Fruit fly (Drosophila melanogaster) whole organism, embryonic: ENCODE measurements around the gene CG46311.

Experiments used
- Antp ChIP-seq: fragments of 200-800 bp; sonication (Bioruptor generic); optimal IDR thresholded peaks from 3 replicates; lab custom pipeline; 2016; ENCODE audit warnings: missing biosample characterization, missing genetic modification characterization
- B-H2 ChIP-seq: fragments of 200-800 bp; sonication (Bioruptor generic); optimal IDR thresholded peaks from 2 replicates; lab custom pipeline; 2018; ENCODE audit warnings: missing biosample characterization, mild to moderate bottlenecking, missing genetic modification characterization
- CG11093 ChIP-seq: fragments of 200-800 bp; sonication (Bioruptor generic); IDR thresholded peaks from 3 replicates; pipeline ENCODE4 v1.3.6; 2022; ENCODE audit warnings: missing biosample characterization, missing genetic modification characterization
- CG11504 ChIP-seq: fragments of 200-800 bp; sonication (Bioruptor generic); optimal IDR thresholded peaks from 3 replicates; lab custom pipeline; 2019; ENCODE audit warnings: missing biosample characterization, mild to moderate bottlenecking, missing genetic modification characterization, moderate library complexity
- CG1233 ChIP-seq: fragments of 200-800 bp; sonication (Bioruptor generic); optimal IDR thresholded peaks from 4 replicates; lab custom pipeline; 2018; ENCODE audit warnings: missing biosample characterization, mild to moderate bottlenecking, missing genetic modification characterization
- CG13287 ChIP-seq: fragments of 200-800 bp; sonication (Bioruptor generic); IDR thresholded peaks from 2 replicates; pipeline ENCODE4 v1.3.6; 2022; ENCODE audit warnings: missing biosample characterization, missing genetic modification characterization; ENCODE audit not compliant: partially characterized antibody
- CG15514 ChIP-seq: fragments of 200-800 bp; sonication (Bioruptor generic); optimal IDR thresholded peaks from 3 replicates; lab custom pipeline; 2017; ENCODE audit warnings: missing biosample characterization, missing genetic modification characterization, mild to moderate bottlenecking, moderate library complexity, missing genetic modification reagents
- CG1603 ChIP-seq: fragments of 200-800 bp; sonication (Bioruptor generic); optimal IDR thresholded peaks from 2 replicates; lab custom pipeline; 2019; ENCODE audit warnings: missing biosample characterization, mild to moderate bottlenecking, missing genetic modification characterization, moderate library complexity
- CG16815 ChIP-seq: fragments of 200-800 bp; sonication (Bioruptor generic); optimal IDR thresholded peaks from 3 replicates; lab custom pipeline; 2017; ENCODE audit warnings: missing biosample characterization, mild to moderate bottlenecking, missing genetic modification characterization
- CG17328 ChIP-seq: fragments of 200-800 bp; sonication (Bioruptor generic); IDR thresholded peaks from 2 replicates; pipeline ENCODE4 v1.3.6; 2022; ENCODE audit warnings: missing biosample characterization, missing genetic modification characterization
- CG17612 ChIP-seq: fragments of 200-800 bp; sonication (Bioruptor generic); IDR thresholded peaks from 2 replicates; pipeline ENCODE4 v1.3.6; 2022; ENCODE audit warnings: missing biosample characterization, missing genetic modification characterization
- CG2116 ChIP-seq: fragments of 200-800 bp; sonication (Bioruptor generic); optimal IDR thresholded peaks from 3 replicates; lab custom pipeline; 2018; ENCODE audit warnings: missing biosample characterization, mild to moderate bottlenecking, missing genetic modification characterization
- CG2199 ChIP-seq: fragments of 200-800 bp; sonication (Bioruptor generic); IDR thresholded peaks from 3 replicates; pipeline ENCODE4 v1.3.6; 2022; ENCODE audit warnings: missing biosample characterization, missing genetic modification characterization
- CG2678 ChIP-seq: fragments of 200-800 bp; sonication (Bioruptor generic); optimal IDR thresholded peaks from 3 replicates; lab custom pipeline; 2019; ENCODE audit warnings: missing biosample characterization, mild to moderate bottlenecking, missing genetic modification characterization, moderate library complexity
- CG34376 ChIP-seq: fragments of 200-800 bp; sonication (Bioruptor generic); optimal IDR thresholded peaks from 2 replicates; lab custom pipeline; 2018; ENCODE audit warnings: missing biosample characterization, mild to moderate bottlenecking, missing genetic modification characterization
- CG3847 ChIP-seq: fragments of 200-800 bp; sonication (Bioruptor generic); IDR thresholded peaks from 2 replicates; pipeline ENCODE4 v1.3.6; 2022; ENCODE audit warnings: missing biosample characterization, missing genetic modification characterization
- CG4854 ChIP-seq: fragments of 200-800 bp; sonication (Bioruptor generic); optimal IDR thresholded peaks from 2 replicates; lab custom pipeline; 2016; ENCODE audit warnings: missing biosample characterization, missing genetic modification characterization, inconsistent platforms
- CG6654 ChIP-seq: fragments of 200-800 bp; sonication (Bioruptor generic); optimal IDR thresholded peaks from 2 replicates; lab custom pipeline; 2017; ENCODE audit warnings: missing biosample characterization, mild to moderate bottlenecking, missing genetic modification characterization
- CG8924 ChIP-seq: fragments of 200-800 bp; optimal IDR thresholded peaks from 3 replicates; lab custom pipeline; 2019; ENCODE audit warnings: missing biosample characterization, mild to moderate bottlenecking, missing genetic modification characterization, moderate library complexity
- CG9797 ChIP-seq: fragments of 200-800 bp; sonication (Bioruptor generic); optimal IDR thresholded peaks from 3 replicates; lab custom pipeline; 2018; ENCODE audit warnings: missing biosample characterization, mild to moderate bottlenecking, missing genetic modification characterization
- Dfd ChIP-seq, 2 experiments: fragments of >200 bp; optimal IDR thresholded peaks; 2 replicates each; lab custom pipeline; 2017; ENCODE audit warnings: missing biosample characterization in 2 of 2, missing genetic modification characterization in 2 of 2
- E2f2 ChIP-seq: fragments of 200-800 bp; sonication (Bioruptor generic); IDR thresholded peaks from 2 replicates; pipeline ENCODE4 v1.3.6; 2022; ENCODE audit warnings: missing biosample characterization, missing genetic modification characterization
- Ets97D ChIP-seq: fragments of 200-800 bp; sonication (Bioruptor generic); optimal IDR thresholded peaks from 3 replicates; lab custom pipeline; 2016; ENCODE audit warnings: missing biosample characterization, missing genetic modification characterization
- HLH3B ChIP-seq: fragments of 200-800 bp; sonication (Bioruptor generic); IDR thresholded peaks from 2 replicates; pipeline ENCODE4 v1.3.6; 2022; ENCODE audit warnings: missing biosample characterization, missing genetic modification characterization
- HmgD ChIP-seq: fragments of 200-800 bp; sonication (Bioruptor generic); optimal IDR thresholded peaks from 3 replicates; lab custom pipeline; 2016; ENCODE audit warnings: missing biosample characterization, missing genetic modification characterization
- HmgZ ChIP-seq: fragments of 200-800 bp; sonication (Bioruptor generic); optimal IDR thresholded peaks from 2 replicates; lab custom pipeline; 2018; ENCODE audit warnings: missing biosample characterization, mild to moderate bottlenecking, missing genetic modification characterization
- MBD-R2 ChIP-seq: fragments of 200-800 bp; sonication (Bioruptor generic); IDR thresholded peaks from 2 replicates; pipeline ENCODE4 v1.3.6; 2022; ENCODE audit warnings: missing biosample characterization, missing genetic modification characterization
- Mad ChIP-seq: fragments of 200-800 bp; sonication (Bioruptor generic); optimal IDR thresholded peaks from 2 replicates; lab custom pipeline; 2016; ENCODE audit warnings: missing biosample characterization, missing genetic modification characterization
- Myb ChIP-seq: fragments of 200-800 bp; sonication (Bioruptor generic); optimal IDR thresholded peaks from 2 replicates; lab custom pipeline; 2016; ENCODE audit warnings: missing biosample characterization, missing genetic modification characterization
- NC2β ChIP-seq: fragments of 200-800 bp; sonication (Bioruptor generic); optimal IDR thresholded peaks from 2 replicates; lab custom pipeline; 2016; ENCODE audit warnings: missing biosample characterization, missing genetic modification characterization
- Optix ChIP-seq: fragments of 200-800 bp; sonication (Bioruptor generic); IDR thresholded peaks from 3 replicates; pipeline ENCODE4 v1.3.6; 2022; ENCODE audit warnings: missing biosample characterization, missing genetic modification characterization
- Scr ChIP-seq: fragments of 200-800 bp; sonication (Bioruptor generic); IDR thresholded peaks from 2 replicates; pipeline ENCODE4 v1.3.6; 2022; ENCODE audit warnings: missing biosample characterization, missing genetic modification characterization; ENCODE audit not compliant: partially characterized antibody
- Side ChIP-seq: fragments of 200-800 bp; sonication (Bioruptor generic); optimal IDR thresholded peaks from 2 replicates; lab custom pipeline; 2016; ENCODE audit warnings: missing biosample characterization, missing genetic modification characterization
- Trl ChIP-seq, 3 experiments: fragments of >200 bp in 2 of 3; fragments of 200-800 bp in 1 of 3; sonication (Bioruptor generic) in 1 of 3; optimal IDR thresholded peaks; 2 replicates in 1 of 3; 3 replicates in 2 of 3; lab custom pipeline; 2016 to 2017; ENCODE audit warnings: missing biosample characterization in 1 of 3, missing genetic modification characterization in 1 of 3
- ab ChIP-seq: fragments of 200-800 bp; sonication (Bioruptor generic); optimal IDR thresholded peaks from 2 replicates; lab custom pipeline; 2016; ENCODE audit warnings: missing biosample characterization, missing genetic modification characterization
- dati ChIP-seq: fragments of 200-800 bp; sonication (Bioruptor generic); IDR thresholded peaks from 2 replicates; pipeline ENCODE4 v1.3.6; 2022; ENCODE audit warnings: missing biosample characterization, missing genetic modification characterization
- ewg ChIP-seq: fragments of 200-800 bp; sonication (Bioruptor generic); optimal IDR thresholded peaks from 3 replicates; lab custom pipeline; 2017; ENCODE audit warnings: mild to moderate bottlenecking, missing biosample characterization, missing genetic modification reagents, missing genetic modification characterization
- gro ChIP-seq: fragments of 200-800 bp; sonication (Bioruptor generic); optimal IDR thresholded peaks from 2 replicates; lab custom pipeline; 2016; ENCODE audit warnings: missing biosample characterization, missing genetic modification characterization
- gsb ChIP-seq: fragments of 200-800 bp; sonication (Bioruptor generic); IDR thresholded peaks from 2 replicates; pipeline ENCODE4 v1.3.6; 2022; ENCODE audit warnings: missing biosample characterization, missing genetic modification characterization
- insv ChIP-seq, 2 experiments: fragments of 200-800 bp; sonication (Bioruptor generic); optimal IDR thresholded peaks; 3 replicates each; lab custom pipeline; 2016 to 2018; ENCODE audit warnings: missing biosample characterization in 2 of 2, missing genetic modification characterization in 2 of 2
- lola ChIP-seq, 3 experiments: fragments of >200 bp in 2 of 3; fragments of 200-800 bp in 1 of 3; sonication (Bioruptor generic) in 1 of 3; optimal IDR thresholded peaks; 2 replicates each; lab custom pipeline; 2017 to 2019; ENCODE audit warnings: missing biosample characterization in 3 of 3, missing genetic modification characterization in 3 of 3, mild to moderate bottlenecking in 1 of 3, moderate library complexity in 1 of 3
- p53 ChIP-seq: fragments of 200-800 bp; sonication (Bioruptor generic); optimal IDR thresholded peaks from 2 replicates; lab custom pipeline; 2016; ENCODE audit warnings: missing biosample characterization, missing genetic modification characterization
- phol ChIP-seq: fragments of 200-800 bp; sonication (Bioruptor generic); optimal IDR thresholded peaks from 3 replicates; lab custom pipeline; 2018; ENCODE audit warnings: missing biosample characterization, mild to moderate bottlenecking, missing genetic modification characterization, moderate library complexity
- sens ChIP-seq: fragments of 200-800 bp; sonication (Bioruptor generic); peaks from one replicate; lab custom pipeline; 2016; ENCODE audit warnings: missing biosample characterization, missing genetic modification characterization
- ssp ChIP-seq: fragments of 200-800 bp; sonication (Bioruptor generic); IDR thresholded peaks from 2 replicates; pipeline ENCODE4 v1.3.6; 2022; ENCODE audit warnings: missing biosample characterization, missing genetic modification characterization
- stc ChIP-seq: fragments of 200-800 bp; sonication (Bioruptor generic); IDR thresholded peaks from 2 replicates; pipeline ENCODE4 v1.3.6; 2022; ENCODE audit warnings: missing biosample characterization, missing genetic modification characterization
- stwl ChIP-seq: fragments of 200-800 bp; sonication (Bioruptor generic); optimal IDR thresholded peaks from 3 replicates; lab custom pipeline; 2018; ENCODE audit warnings: missing biosample characterization, mild to moderate bottlenecking, missing genetic modification characterization, moderate library complexity
- tio ChIP-seq: fragments of 200-800 bp; sonication (Bioruptor generic); optimal IDR thresholded peaks from 2 replicates; lab custom pipeline; 2017; ENCODE audit warnings: missing biosample characterization, missing genetic modification characterization, inconsistent platforms
- trh ChIP-seq: fragments of 200-800 bp; sonication (Bioruptor generic); optimal IDR thresholded peaks from 2 replicates; lab custom pipeline; 2016; ENCODE audit warnings: missing biosample characterization, missing genetic modification characterization

CG46311 gene

DNA sequence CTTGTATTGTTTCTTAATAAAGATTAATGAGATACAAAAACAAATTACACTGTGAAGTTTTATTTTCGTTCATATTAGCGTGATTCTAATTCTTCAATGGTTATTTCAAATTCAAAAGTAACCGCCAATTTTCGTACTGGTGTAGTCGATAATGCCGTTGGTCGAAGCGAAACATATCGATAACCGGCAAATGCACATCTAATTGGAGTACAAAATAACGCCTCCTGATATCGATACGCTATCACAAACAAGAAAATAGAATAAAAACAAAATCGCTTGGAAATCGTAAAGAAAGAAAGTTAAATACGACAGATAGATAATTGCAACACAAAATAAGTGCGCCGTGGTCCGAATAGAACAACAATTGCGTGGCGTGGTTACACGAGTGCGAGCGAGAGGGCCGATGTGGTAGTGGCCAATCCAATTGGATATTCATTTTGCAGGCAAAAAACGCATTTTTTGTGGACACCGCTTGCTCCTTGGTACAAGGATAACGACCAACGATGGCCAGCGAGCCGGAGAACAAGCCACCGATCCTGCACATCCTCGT lies 42.4 kb downstream of the CG46311 start (continued):
- peak; percentile 89 for TF ChIP-seq E2f2 (GFP tag; lab: Robert Waterston, UW)

DNA sequence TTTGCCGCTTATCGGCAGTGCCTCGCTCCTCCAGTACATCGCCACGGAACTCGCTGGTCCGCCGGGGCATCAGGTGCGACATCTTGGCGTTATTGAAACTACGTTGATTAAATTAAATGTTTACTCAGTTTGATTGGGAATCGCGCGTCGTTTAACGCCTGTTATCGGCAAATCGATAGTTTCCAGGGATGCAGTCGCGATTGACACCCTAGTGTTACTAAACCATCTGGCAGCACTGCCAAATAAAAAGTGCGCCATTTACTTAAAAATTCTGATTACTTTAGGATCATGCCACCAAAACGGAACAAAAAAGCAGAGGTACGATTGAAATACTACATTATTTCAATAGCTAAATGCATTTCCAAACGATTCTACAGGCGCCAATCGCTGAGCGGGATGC lies 48.3 kb downstream of the CG46311 start, which contains the start of the genes Ndc80 and BthD:
Gene Ndc80, minus strand, starts transcription at position 179 of the 400 bp plus-strand sequence.
Gene BthD, plus strand, starts transcription at position 248 of the 400 bp plus-strand sequence.
- TF ChIP-seq CG15514 (GFP tag; lab: Kevin White, UChicago) (peak; percentile 67), p53 (GFP tag; lab: Kevin White, UChicago) (no peak), stwl (tag; lab: Kevin White, UChicago) (peak; percentile 45), dati (GFP tag; lab: Robert Waterston, UW) (no peak), CG2678 (tag; lab: Kevin White, UChicago) (no peak), Optix (GFP tag; lab: Robert Waterston, UW) (no peak), CG1603 (tag; lab: Kevin White, UChicago) (peak; percentile 67), CG17328 (GFP tag; lab: Robert Waterston, UW) (no peak), Trl (optimal IDR thresholded peaks at IDR 0.05; lab: Kevin White, UChicago) (no peak), Trl (GFP tag; optimal IDR thresholded peaks at IDR 0.05; lab: Kevin White, UChicago) (no peak), stc (no peak), MBD-R2 (GFP tag; lab: Robert Waterston, UW) (peak; percentile 77), HmgZ (tag; lab: Kevin White, UChicago) (peak; percentile 24), Myb (peak; percentile 77), CG11504 (tag; lab: Kevin White, UChicago) (no peak), ssp (GFP tag; lab: Robert Waterston, UW) (no peak), CG2199 (GFP tag; lab: Robert Waterston, UW) (no peak), Ets97D (GFP tag; lab: Kevin White, UChicago) (peak; percentile 24), gro (GFP tag; lab: Kevin White, UChicago) (no peak), ewg (GFP tag; lab: Kevin White, UChicago) (peak; percentile 25), Mad (GFP tag; lab: Kevin White, UChicago) (no peak), Scr (GFP tag; lab: Robert Waterston, UW) (peak; percentile 62), CG4854 (GFP tag; lab: Kevin White, UChicago) (no peak), Antp (GFP tag; lab: Kevin White, UChicago) (no peak), CG8924 (no peak), CG16815 (GFP tag; lab: Kevin White, UChicago) (no peak), HLH3B (no peak), Side (GFP tag; lab: Kevin White, UChicago) (no peak), CG3847 (GFP tag; lab: Robert Waterston, UW) (peak; percentile 47; the same call in 1 of the 2 replicates), CG17612 (no peak), CG6654 (no peak), CG11093 (GFP tag; lab: Robert Waterston, UW) (no peak), CG1233 (GFP tag; lab: Kevin White, UChicago) (no peak), HmgD (peak; percentile 10), CG13287 (GFP tag; lab: Robert Waterston, UW) (peak; percentile 75), tio (GFP tag; lab: Kevin White, UChicago) (no peak), sens (peak; percentile 73), lola (GFP tag; optimal IDR thresholded peaks at IDR 0.05; lab: Kevin White, UChicago) (no peak), gsb (GFP tag; lab: Robert Waterston, UW) (no peak), CG2116 (GFP tag; lab: Kevin White, UChicago) (peak; percentile 87), ab (GFP tag; lab: Kevin White, UChicago) (no peak), CG9797 (GFP tag; lab: Kevin White, UChicago) (peak; percentile 23), B-H2 (GFP tag; lab: Kevin White, UChicago) (no peak), NC2β (GFP tag; lab: Kevin White, UChicago) (no peak), phol (tag; lab: Kevin White, UChicago) (peak; percentile 48), trh (no peak), insv (GFP tag; optimal IDR thresholded peaks at IDR 0.05; lab: Kevin White, UChicago) (peak in 1 of 2 experiments; percentile 34), Dfd (GFP tag; optimal IDR thresholded peaks at IDR 0.05; lab: Kevin White, UChicago) (no peak), CG34376 (no peak)
